Worm (Caenorhabditis elegans) whole organism, late embryonic: ENCODE data around the gene W05B10.6.

Source experiments
- C38D4.7 ChIP-seq: fragments of 200-800 bp; sonication (Bioruptor generic); optimal IDR thresholded peaks from 2 replicates; lab custom pipeline; 2018; ENCODE audit warnings: mild to moderate bottlenecking, missing genetic modification characterization, moderate library complexity, missing compliant biosample characterization
- K02D7.2 ChIP-seq: sonication (generic microtip); optimal IDR thresholded peaks from 2 replicates; lab custom pipeline; 2017; ENCODE audit warnings: mild to moderate bottlenecking, missing genetic modification characterization, missing compliant biosample characterization
- T23F11.4 ChIP-seq: fragments of 200-800 bp; sonication (Bioruptor generic); optimal IDR thresholded peaks from 2 replicates; lab custom pipeline; 2018; ENCODE audit warnings: mild to moderate bottlenecking, missing genetic modification characterization, missing compliant biosample characterization
- Y22D7AL.16 ChIP-seq: sonication (generic microtip); optimal IDR thresholded peaks from 2 replicates; lab custom pipeline; 2016; ENCODE audit warnings: missing genetic modification characterization, missing compliant biosample characterization
- ama-1 ChIP-seq: fragments of 150-350 bp; optimal IDR thresholded peaks from 2 replicates; lab custom pipeline; 2014
- ceh-14 ChIP-seq: sonication (generic microtip); optimal IDR thresholded peaks from 2 replicates; lab custom pipeline; 2016; ENCODE audit warnings: missing genotype, missing genetic modification characterization, missing compliant biosample characterization
- ceh-18 ChIP-seq: sonication (generic microtip); optimal IDR thresholded peaks from 2 replicates; lab custom pipeline; 2016; ENCODE audit warnings: missing genetic modification characterization, missing compliant biosample characterization
- ceh-19 ChIP-seq: fragments of 200-800 bp; sonication (Bioruptor generic); optimal IDR thresholded peaks from 2 replicates; lab custom pipeline; 2018; ENCODE audit warnings: mild to moderate bottlenecking, missing genetic modification characterization, missing compliant biosample characterization
- ceh-2 ChIP-seq: sonication (generic microtip); optimal IDR thresholded peaks from 2 replicates; lab custom pipeline; 2016; ENCODE audit warnings: missing genotype, missing genetic modification characterization, missing compliant biosample characterization
- ceh-24 ChIP-seq: sonication (generic microtip); optimal IDR thresholded peaks from 2 replicates; lab custom pipeline; 2016; ENCODE audit warnings: mild to moderate bottlenecking, missing genetic modification characterization, missing compliant biosample characterization
- ceh-30 ChIP-seq: fragments of 150-350 bp; optimal IDR thresholded peaks from 2 replicates; lab custom pipeline; 2014; ENCODE audit warnings: missing biosample characterization, missing genetic modification characterization
- ceh-31 ChIP-seq: sonication (generic microtip); optimal IDR thresholded peaks from 2 replicates; lab custom pipeline; 2016; ENCODE audit warnings: missing genetic modification characterization, missing compliant biosample characterization
- ceh-48 ChIP-seq: sonication (generic microtip); optimal IDR thresholded peaks from 2 replicates; lab custom pipeline; 2016; ENCODE audit warnings: missing genetic modification characterization, inconsistent platforms, missing compliant biosample characterization
- ceh-6 ChIP-seq: fragments of 200-800 bp; sonication (Bioruptor generic); optimal IDR thresholded peaks from 2 replicates; lab custom pipeline; 2018; ENCODE audit warnings: mild to moderate bottlenecking, missing genetic modification characterization, missing compliant biosample characterization
- elt-2 ChIP-seq: sonication (generic microtip); optimal IDR thresholded peaks from 2 replicates; lab custom pipeline; 2016; ENCODE audit warnings: missing genetic modification reagents, missing genetic modification characterization, missing compliant biosample characterization
- fkh-6 ChIP-seq: sonication (generic microtip); optimal IDR thresholded peaks from 2 replicates; lab custom pipeline; 2016; ENCODE audit warnings: missing genetic modification characterization, missing compliant biosample characterization
- gmeb-2 ChIP-seq: sonication (generic microtip); optimal IDR thresholded peaks from 2 replicates; lab custom pipeline; 2016; ENCODE audit warnings: missing genetic modification characterization, inconsistent platforms, missing compliant biosample characterization
- hlh-13 ChIP-seq: fragments of 200-800 bp; sonication (Bioruptor generic); optimal IDR thresholded peaks from 2 replicates; lab custom pipeline; 2018; ENCODE audit warnings: mild to moderate bottlenecking, missing genetic modification characterization, missing compliant biosample characterization
- hlh-6 ChIP-seq: sonication (generic microtip); optimal IDR thresholded peaks from 2 replicates; lab custom pipeline; 2016; ENCODE audit warnings: missing genotype, missing genetic modification characterization, missing compliant biosample characterization
- lin-11 ChIP-seq: fragments of 200-800 bp; sonication (Bioruptor generic); optimal IDR thresholded peaks from 2 replicates; lab custom pipeline; 2018; ENCODE audit warnings: mild to moderate bottlenecking, missing genetic modification characterization, missing compliant biosample characterization
- madf-2 ChIP-seq: sonication (generic microtip); optimal IDR thresholded peaks from 2 replicates; lab custom pipeline; 2017; ENCODE audit warnings: missing genetic modification characterization, missing compliant biosample characterization
- mec-3 ChIP-seq: sonication (generic microtip); optimal IDR thresholded peaks from 2 replicates; lab custom pipeline; 2016; ENCODE audit warnings: borderline replicate concordance, missing genetic modification characterization, missing compliant biosample characterization
- nhr-11 ChIP-seq: fragments of 150-350 bp; optimal IDR thresholded peaks from 2 replicates; lab custom pipeline; 2014; ENCODE audit warnings: missing biosample characterization, missing genetic modification characterization
- odd-2 ChIP-seq: sonication (generic microtip); optimal IDR thresholded peaks from 2 replicates; lab custom pipeline; 2017; ENCODE audit warnings: antibody characterized with exemption, mild to moderate bottlenecking, missing genetic modification characterization, missing compliant biosample characterization
- pat-9 ChIP-seq: fragments of 200-800 bp; sonication (Bioruptor generic); optimal IDR thresholded peaks from 2 replicates; lab custom pipeline; 2018; ENCODE audit warnings: mild to moderate bottlenecking, missing genetic modification characterization, moderate library complexity, missing compliant biosample characterization
- pha-2 ChIP-seq: sonication (generic microtip); optimal IDR thresholded peaks from 2 replicates; lab custom pipeline; 2017; ENCODE audit warnings: mild to moderate bottlenecking, missing genetic modification characterization, missing compliant biosample characterization
- pha-4 ChIP-seq: fragments of 150-350 bp; optimal IDR thresholded peaks from 2 replicates; lab custom pipeline; 2018; ENCODE audit warnings: missing biosample characterization, missing genetic modification reagents, missing genetic modification characterization
- ref-2 ChIP-seq: sonication (generic microtip); optimal IDR thresholded peaks from 2 replicates; lab custom pipeline; 2016; ENCODE audit warnings: missing genetic modification characterization, missing compliant biosample characterization
- rnt-1 ChIP-seq: sonication (generic microtip); optimal IDR thresholded peaks from 2 replicates; lab custom pipeline; 2016; ENCODE audit warnings: missing genetic modification characterization, missing compliant biosample characterization
- sox-2 ChIP-seq: fragments of 200-800 bp; sonication (Bioruptor generic); IDR thresholded peaks from 2 replicates; pipeline ENCODE4 v1.3.6; 2022; ENCODE audit warnings: missing genetic modification reagents, missing genetic modification characterization, missing compliant biosample characterization
- syd-9 ChIP-seq: sonication (generic microtip); optimal IDR thresholded peaks from 2 replicates; lab custom pipeline; 2016; ENCODE audit warnings: mild to moderate bottlenecking, missing genetic modification characterization, moderate library complexity, missing compliant biosample characterization
- tbx-7 ChIP-seq: sonication (generic microtip); optimal IDR thresholded peaks from 2 replicates; lab custom pipeline; 2016; ENCODE audit warnings: missing genotype, missing genetic modification characterization, missing compliant biosample characterization
- ttx-3 ChIP-seq: sonication (generic microtip); optimal IDR thresholded peaks from 2 replicates; lab custom pipeline; 2016; ENCODE audit warnings: missing genetic modification reagents, missing genetic modification characterization, missing compliant biosample characterization
- unc-55 ChIP-seq: sonication (generic microtip); optimal IDR thresholded peaks from 2 replicates; lab custom pipeline; 2017; ENCODE audit warnings: missing biosample characterization, missing genetic modification reagents, missing genetic modification characterization
- unc-86 ChIP-seq: sonication (generic microtip); optimal IDR thresholded peaks from 2 replicates; lab custom pipeline; 2016; ENCODE audit warnings: missing genetic modification characterization, missing compliant biosample characterization
- zip-5 ChIP-seq: sonication (generic microtip); optimal IDR thresholded peaks from 2 replicates; lab custom pipeline; 2016; ENCODE audit warnings: missing genetic modification characterization, missing compliant biosample characterization

Gene W05B10.6

ce11 chrV:12673745-12674144, 15.7 kb upstream of the W05B10.6 start:
- TF ChIP-seq ama-1 (no peak), nhr-11 (no peak), ceh-2 (tag; lab: Kevin White, UChicago) (no peak), T23F11.4 (GFP tag; lab: Kevin White, UChicago) (no peak), ref-2 (no peak), elt-2 (tag; lab: Kevin White, UChicago) (no peak), unc-86 (tag; lab: Kevin White, UChicago) (no peak), K02D7.2 (tag; lab: Kevin White, UChicago) (no peak), syd-9 (tag; lab: Kevin White, UChicago) (no peak)
- TF ChIP-seq, all 69 proteins: peak for 0

ce11 chrV:12670607-12671006, 12.6 kb upstream of the W05B10.6 start, which contains the start of gene srx-116:
TSS of gene srx-116 (plus strand) at chrV:12670907.
- TF ChIP-seq tbx-7, result no peak
- no peak for TF ChIP-seq mec-3 (tag; lab: Kevin White, UChicago)
- no peak for TF ChIP-seq C38D4.7
- no peak for TF ChIP-seq ceh-24 (tag; lab: Kevin White, UChicago)
- TF ChIP-seq pha-2 (tag; lab: Kevin White, UChicago), result no peak
- no peak for TF ChIP-seq ceh-48 (tag; lab: Kevin White, UChicago)
- no peak for TF ChIP-seq hlh-13 (GFP tag; lab: Kevin White, UChicago)
- TF ChIP-seq ceh-14 (tag; lab: Kevin White, UChicago), result no peak
- no peak for TF ChIP-seq ceh-30 (tag; lab: Kevin White, UChicago)
- no peak for TF ChIP-seq K02D7.2 (tag; lab: Kevin White, UChicago)
- no peak for TF ChIP-seq hlh-6 (tag; lab: Kevin White, UChicago)
- no peak for TF ChIP-seq ceh-19
- TF ChIP-seq Y22D7AL.16 (tag; lab: Kevin White, UChicago), result no peak
- TF ChIP-seq ceh-2 (tag; lab: Kevin White, UChicago), result no peak
- no peak for TF ChIP-seq unc-86 (tag; lab: Kevin White, UChicago)

- TF ChIP-seq pat-9 (tag; lab: Kevin White, UChicago) (no peak), ceh-18 (tag; lab: Kevin White, UChicago) (no peak), pha-4 (tag; lab: Kevin White, UChicago) (no peak), gmeb-2 (tag; lab: Kevin White, UChicago) (no peak), hlh-13 (GFP tag; lab: Kevin White, UChicago) (no peak), pha-2 (tag; lab: Kevin White, UChicago) (no peak), ceh-30 (tag; lab: Kevin White, UChicago) (no peak), tbx-7 (no peak), hlh-6 (tag; lab: Kevin White, UChicago) (no peak), ceh-48 (tag; lab: Kevin White, UChicago) (no peak), ttx-3 (tag; lab: Kevin White, UChicago) (no peak)
These were observed 9.9 kb upstream of the W05B10.6 start, which contains the start of gene W05B10.4 for ce11 chrV:12667926-12668325. TSS of gene W05B10.4 (plus strand) at chrV:12668226.

- TF ChIP-seq sox-2 (GFP tag; lab: Robert Waterston, UW), result no peak
- no peak for TF ChIP-seq lin-11 (tag; lab: Kevin White, UChicago)
- TF ChIP-seq gmeb-2 (tag; lab: Kevin White, UChicago), result no peak
- no peak for TF ChIP-seq madf-2 (tag; lab: Kevin White, UChicago)
- TF ChIP-seq elt-2 (tag; lab: Kevin White, UChicago), result no peak
- TF ChIP-seq ceh-6, result no peak
- TF ChIP-seq odd-2 (tag; lab: Kevin White, UChicago), result no peak
- no peak for TF ChIP-seq zip-5 (tag; lab: Kevin White, UChicago)
- no peak for TF ChIP-seq unc-55 (GFP tag; lab: Kevin White, UChicago)
- no peak for TF ChIP-seq ceh-19
- no peak for TF ChIP-seq ceh-24 (tag; lab: Kevin White, UChicago)
- no peak for TF ChIP-seq rnt-1
- no peak for TF ChIP-seq fkh-6 (tag; lab: Kevin White, UChicago)
- TF ChIP-seq ceh-31 (tag; lab: Kevin White, UChicago), result no peak
These were observed 9.4 kb upstream of the W05B10.6 start for ce11 chrV:12667397-12667796.
